Worm (Caenorhabditis elegans): Measurements from ENCODE around the gene M05D6.1.
A peak's percentile ranks its signal among the peaks of the same experiment; 100 is the strongest.

The M05D6.1 gene

ce11 chrII:8480166-8480565 lies 5.0 kb upstream of the M05D6.1 start, which contains the start of gene lact-4:
TSS of gene lact-4 (minus strand) at chrII:8480478.
- no peak for TF ChIP-seq ceh-9 (tag; optimal IDR thresholded peaks at IDR 0.05)
- TF ChIP-seq nhr-76 (tag; optimal IDR thresholded peaks at IDR 0.05) = no peak
- no peak for TF ChIP-seq egl-5 (tag; optimal IDR thresholded peaks at IDR 0.05)
- no peak for TF ChIP-seq aly-2 (tag; optimal IDR thresholded peaks at IDR 0.05)
- no peak for TF ChIP-seq unc-39 (tag; optimal IDR thresholded peaks at IDR 0.05)
- no peak for TF ChIP-seq nfya-1 (tag; optimal IDR thresholded peaks at IDR 0.05; ENCODE audit: insufficient read depth)
- TF ChIP-seq ceh-16 (tag; optimal IDR thresholded peaks at IDR 0.05) = no peak
- no peak for TF ChIP-seq nhr-12 (tag; optimal IDR thresholded peaks at IDR 0.05)
- TF ChIP-seq sea-2 (GFP tag; optimal IDR thresholded peaks at IDR 0.05) = no peak
- TF ChIP-seq lin-15B (tag; optimal IDR thresholded peaks at IDR 0.05) = no peak
- TF ChIP-seq nhr-67 (tag; optimal IDR thresholded peaks at IDR 0.05) = no peak
- no peak for TF ChIP-seq nhr-11 (tag; optimal IDR thresholded peaks at IDR 0.05)
- TF ChIP-seq nhr-28 (tag; optimal IDR thresholded peaks at IDR 0.05) = no peak
- TF ChIP-seq elt-1 (tag; optimal IDR thresholded peaks at IDR 0.05) = no peak
- no peak for TF ChIP-seq fkh-2 (tag; optimal IDR thresholded peaks at IDR 0.05)
- TF ChIP-seq nhr-237 (tag; optimal IDR thresholded peaks at IDR 0.05) = no peak

DNA sequence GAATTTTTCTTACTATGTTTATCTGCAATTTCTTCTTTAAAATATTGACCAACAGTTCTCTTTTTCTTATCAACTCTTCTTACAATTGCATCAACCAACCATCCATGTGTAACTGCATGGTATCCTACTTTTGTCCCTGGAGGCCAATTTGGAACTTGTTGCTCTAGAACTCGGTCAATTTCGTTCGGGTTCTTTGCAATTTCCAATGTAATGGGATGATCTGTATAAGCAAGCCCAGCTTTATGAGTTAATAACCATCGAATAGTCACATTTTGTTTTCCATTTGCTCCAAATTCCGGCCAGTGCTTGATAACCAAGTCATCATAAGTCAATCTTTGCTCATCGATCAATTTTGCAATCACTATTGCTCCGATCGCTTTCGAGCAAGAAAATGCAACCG lies 4.1 kb upstream of the M05D6.1 start:
- TF ChIP-seq pha-4 (tag; optimal IDR thresholded peaks at IDR 0.05) (peak; percentile 20), nhr-25 (tag; optimal IDR thresholded peaks at IDR 0.05) (no peak), ZK546.5 (tag; optimal IDR thresholded peaks at IDR 0.05) (no peak), nhr-43 (tag; optimal IDR thresholded peaks at IDR 0.05; ENCODE audit: poor library complexity, severe bottlenecking) (peak; percentile 32), ama-1 (optimal IDR thresholded peaks at IDR 0.05) (peak; percentile 83), elt-2 (tag; optimal IDR thresholded peaks at IDR 0.05) (peak; percentile 11), nhr-67 (tag; optimal IDR thresholded peaks at IDR 0.05) (no peak)

- TF ChIP-seq nhr-237 (tag; optimal IDR thresholded peaks at IDR 0.05) (no peak), ceh-82 (tag; optimal IDR thresholded peaks at IDR 0.05) (no peak), nhr-11 (tag; optimal IDR thresholded peaks at IDR 0.05) (no peak), unc-62 (GFP tag; optimal IDR thresholded peaks at IDR 0.05) (no peak), ceh-16 (tag; optimal IDR thresholded peaks at IDR 0.05) (no peak), nhr-25 (tag; optimal IDR thresholded peaks at IDR 0.05) (no peak), daf-12 (tag; optimal IDR thresholded peaks at IDR 0.05) (no peak), snpc-4 (tag; optimal IDR thresholded peaks at IDR 0.05) (no peak), ZK546.5 (tag; optimal IDR thresholded peaks at IDR 0.05) (no peak), R02D3.7 (tag; optimal IDR thresholded peaks at IDR 0.05) (no peak), nhr-43 (tag; optimal IDR thresholded peaks at IDR 0.05; ENCODE audit: poor library complexity, severe bottlenecking) (no peak), skn-1 (tag; optimal IDR thresholded peaks at IDR 0.05) (no peak), nhr-28 (tag; optimal IDR thresholded peaks at IDR 0.05) (no peak), nhr-76 (tag; optimal IDR thresholded peaks at IDR 0.05) (no peak), egl-27 (tag; optimal IDR thresholded peaks at IDR 0.05) (no peak), ceh-9 (tag; optimal IDR thresholded peaks at IDR 0.05) (no peak), fkh-2 (tag; optimal IDR thresholded peaks at IDR 0.05) (no peak), nhr-12 (tag; optimal IDR thresholded peaks at IDR 0.05) (no peak), unc-39 (tag; optimal IDR thresholded peaks at IDR 0.05) (no peak), pha-4 (tag; optimal IDR thresholded peaks at IDR 0.05) (no peak)
Observed at ce11 chrII:8472916-8473315, 2.3 kb downstream of the M05D6.1 start.

DNA sequence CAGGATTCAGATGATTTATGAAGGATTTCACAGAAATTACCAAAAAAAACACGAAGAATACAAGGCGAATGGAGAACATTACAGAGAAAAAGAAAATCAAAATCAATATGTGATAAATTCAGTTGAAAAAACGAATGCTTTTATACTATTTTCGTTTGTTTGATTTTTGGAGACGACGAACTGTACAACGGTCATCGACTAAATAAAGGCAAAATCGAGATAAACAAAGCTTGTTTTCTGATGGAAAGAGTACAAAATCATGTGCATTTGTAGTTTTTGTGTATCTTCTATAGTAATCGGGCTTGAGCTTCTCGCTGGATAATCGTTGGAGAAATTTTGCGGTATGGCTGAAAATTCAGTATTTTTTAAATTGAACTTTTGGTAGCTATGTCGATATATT lies 4.1 kb downstream of the M05D6.1 start, which contains the start of gene M05D6.8:
M05D6.8 (minus strand) TSS at position 101 of the 400 bp plus-strand sequence.
- TF ChIP-seq ceh-16 (tag; optimal IDR thresholded peaks at IDR 0.05) (no peak), unc-39 (tag; optimal IDR thresholded peaks at IDR 0.05) (no peak), sea-2 (GFP tag; optimal IDR thresholded peaks at IDR 0.05) (no peak), fkh-10 (GFP tag; optimal IDR thresholded peaks at IDR 0.05) (no peak)

DNA sequence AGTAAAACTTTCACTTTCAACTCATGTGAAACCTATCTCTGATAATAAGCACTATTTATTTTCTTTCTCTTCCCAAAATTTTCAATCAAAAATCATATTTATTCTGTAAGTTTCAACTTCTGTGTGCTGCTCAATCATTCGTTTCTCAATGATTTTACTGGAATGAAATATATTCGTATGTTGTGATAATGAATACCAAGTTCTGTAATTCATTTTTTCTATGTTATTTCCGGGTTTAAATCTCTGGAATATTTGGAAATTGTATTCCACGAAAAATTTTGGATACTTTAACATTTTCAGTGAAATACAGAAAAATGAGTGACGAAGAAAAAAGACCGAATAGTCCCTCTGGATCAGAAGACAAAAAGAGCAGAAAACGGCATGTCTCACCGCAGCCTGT lies 7.4 kb downstream of the M05D6.1 start, which contains the start of gene M05D6.2:
M05D6.2 (plus strand) TSS at position 301 of the 400 bp plus-strand sequence.
- TF ChIP-seq nhr-67 (tag; optimal IDR thresholded peaks at IDR 0.05) (no peak), mdl-1 (tag; optimal IDR thresholded peaks at IDR 0.05) (no peak), lsy-12 (tag; optimal IDR thresholded peaks at IDR 0.05) (no peak), ceh-82 (tag; optimal IDR thresholded peaks at IDR 0.05) (no peak), nhr-25 (tag; optimal IDR thresholded peaks at IDR 0.05) (no peak), jun-1 (tag; optimal IDR thresholded peaks at IDR 0.05) (no peak), ceh-9 (tag; optimal IDR thresholded peaks at IDR 0.05) (no peak), pha-4 (tag; optimal IDR thresholded peaks at IDR 0.05) (no peak), nhr-43 (tag; optimal IDR thresholded peaks at IDR 0.05; ENCODE audit: poor library complexity, severe bottlenecking) (no peak), unc-39 (tag; optimal IDR thresholded peaks at IDR 0.05) (no peak)

All from whole organism, L3 larva.